Worm (Caenorhabditis elegans): Measurements from ENCODE around the gene C16B8.2.
A peak's percentile ranks its signal among the peaks of the same experiment; 100 is the strongest.

C16B8.2 gene

ce11 chrX:3994418-3994817, 28.2 kb upstream of the C16B8.2 start:
- TF ChIP-seq tbx-11 (GFP tag; IDR thresholded peaks at IDR 0.05) (peak; percentile 78), pes-1 (GFP tag; IDR thresholded peaks at IDR 0.05) (peak; percentile 87), ama-1 (optimal IDR thresholded peaks at IDR 0.05) (no peak), flt-1 (GFP tag; IDR thresholded peaks at IDR 0.05) (peak; percentile 72), F13C5.2 (tag; optimal IDR thresholded peaks at IDR 0.05) (peak; percentile 62), hmbx-1 (tag; optimal IDR thresholded peaks at IDR 0.05) (peak; percentile 21), aly-1 (tag; optimal IDR thresholded peaks at IDR 0.05) (peak; percentile 66), ceh-36 (tag; optimal IDR thresholded peaks at IDR 0.05) (peak; percentile 37), B0310.2 (tag; optimal IDR thresholded peaks at IDR 0.05) (peak; percentile 30), hmg-4 (GFP tag; optimal IDR thresholded peaks at IDR 0.05) (no peak), sea-1 (GFP tag; conservative IDR thresholded peaks at IDR 0.05) (peak; percentile 73; the same call in 1 of the 2 replicates), scrt-1 (GFP tag; IDR thresholded peaks at IDR 0.05) (peak; percentile 79), hnd-1 (tag; optimal IDR thresholded peaks at IDR 0.05) (peak; percentile 56), ets-7 (tag; optimal IDR thresholded peaks at IDR 0.05) (peak; percentile 39), tra-4 (tag; optimal IDR thresholded peaks at IDR 0.05) (no peak), ceh-13 (GFP tag; optimal IDR thresholded peaks at IDR 0.05) (peak; percentile 59), tbx-37 (GFP tag; conservative IDR thresholded peaks at IDR 0.05) (peak; percentile 66)

ce11 chrX:3991652-3992051, 25.4 kb upstream of the C16B8.2 start:
- TF ChIP-seq flt-1 (GFP tag; IDR thresholded peaks at IDR 0.05) (no peak), F13C5.2 (tag; optimal IDR thresholded peaks at IDR 0.05) (no peak), pes-1 (GFP tag; IDR thresholded peaks at IDR 0.05) (no peak), ceh-36 (tag; optimal IDR thresholded peaks at IDR 0.05) (no peak), tra-4 (tag; optimal IDR thresholded peaks at IDR 0.05) (no peak), ets-7 (tag; optimal IDR thresholded peaks at IDR 0.05) (no peak), B0310.2 (tag; optimal IDR thresholded peaks at IDR 0.05) (no peak), sea-1 (GFP tag; conservative IDR thresholded peaks at IDR 0.05) (no peak), hmg-4 (GFP tag; optimal IDR thresholded peaks at IDR 0.05) (no peak), tbx-37 (GFP tag; conservative IDR thresholded peaks at IDR 0.05) (no peak), scrt-1 (GFP tag; IDR thresholded peaks at IDR 0.05) (no peak), aly-1 (tag; optimal IDR thresholded peaks at IDR 0.05) (no peak)

- TF ChIP-seq scrt-1 (GFP tag; IDR thresholded peaks at IDR 0.05) (no peak), sea-1 (GFP tag; conservative IDR thresholded peaks at IDR 0.05) (no peak), aly-1 (tag; optimal IDR thresholded peaks at IDR 0.05) (no peak), pes-1 (GFP tag; IDR thresholded peaks at IDR 0.05) (no peak), B0310.2 (tag; optimal IDR thresholded peaks at IDR 0.05) (no peak), hmbx-1 (tag; optimal IDR thresholded peaks at IDR 0.05) (no peak), ceh-13 (GFP tag; optimal IDR thresholded peaks at IDR 0.05) (no peak), hnd-1 (tag; optimal IDR thresholded peaks at IDR 0.05) (no peak), tra-4 (tag; optimal IDR thresholded peaks at IDR 0.05) (no peak), ceh-36 (tag; optimal IDR thresholded peaks at IDR 0.05) (no peak), tbx-11 (GFP tag; IDR thresholded peaks at IDR 0.05) (no peak), ama-1 (optimal IDR thresholded peaks at IDR 0.05) (no peak), F13C5.2 (tag; optimal IDR thresholded peaks at IDR 0.05) (no peak), hmg-4 (GFP tag; optimal IDR thresholded peaks at IDR 0.05) (no peak), ets-7 (tag; optimal IDR thresholded peaks at IDR 0.05) (no peak), flt-1 (GFP tag; IDR thresholded peaks at IDR 0.05) (no peak), tbx-37 (GFP tag; conservative IDR thresholded peaks at IDR 0.05) (no peak)
These were observed 24.7 kb upstream of the C16B8.2 start for ce11 chrX:3990941-3991340.

ce11 chrX:3990495-3990894, 24.3 kb upstream of the C16B8.2 start:
- TF ChIP-seq F13C5.2 (tag; optimal IDR thresholded peaks at IDR 0.05) = no peak

ce11 chrX:3988575-3988974, 22.3 kb upstream of the C16B8.2 start:
- TF ChIP-seq tbx-37 (GFP tag; conservative IDR thresholded peaks at IDR 0.05) = no peak
- no peak for TF ChIP-seq pes-1 (GFP tag; IDR thresholded peaks at IDR 0.05)
- no peak for TF ChIP-seq ama-1 (optimal IDR thresholded peaks at IDR 0.05)
- no peak for TF ChIP-seq ceh-13 (GFP tag; optimal IDR thresholded peaks at IDR 0.05)
- TF ChIP-seq hnd-1 (tag; optimal IDR thresholded peaks at IDR 0.05) = no peak
- TF ChIP-seq tra-4 (tag; optimal IDR thresholded peaks at IDR 0.05) = no peak
- TF ChIP-seq F13C5.2 (tag; optimal IDR thresholded peaks at IDR 0.05) = no peak
- TF ChIP-seq ceh-36 (tag; optimal IDR thresholded peaks at IDR 0.05) = no peak
- no peak for TF ChIP-seq scrt-1 (GFP tag; IDR thresholded peaks at IDR 0.05)
- no peak for TF ChIP-seq aly-1 (tag; optimal IDR thresholded peaks at IDR 0.05)
- TF ChIP-seq ets-7 (tag; optimal IDR thresholded peaks at IDR 0.05) = no peak
- TF ChIP-seq B0310.2 (tag; optimal IDR thresholded peaks at IDR 0.05) = no peak
- no peak for TF ChIP-seq tbx-11 (GFP tag; IDR thresholded peaks at IDR 0.05)

- TF ChIP-seq pes-1 (GFP tag; IDR thresholded peaks at IDR 0.05) (no peak), hmbx-1 (tag; optimal IDR thresholded peaks at IDR 0.05) (no peak), ets-7 (tag; optimal IDR thresholded peaks at IDR 0.05) (no peak), F13C5.2 (tag; optimal IDR thresholded peaks at IDR 0.05) (no peak), ama-1 (optimal IDR thresholded peaks at IDR 0.05) (no peak), scrt-1 (GFP tag; IDR thresholded peaks at IDR 0.05) (no peak), flt-1 (GFP tag; IDR thresholded peaks at IDR 0.05) (no peak), tra-4 (tag; optimal IDR thresholded peaks at IDR 0.05) (no peak), tbx-11 (GFP tag; IDR thresholded peaks at IDR 0.05) (no peak), ceh-13 (GFP tag; optimal IDR thresholded peaks at IDR 0.05) (no peak), B0310.2 (tag; optimal IDR thresholded peaks at IDR 0.05) (no peak), hnd-1 (tag; optimal IDR thresholded peaks at IDR 0.05) (no peak), hmg-4 (GFP tag; optimal IDR thresholded peaks at IDR 0.05) (no peak), tbx-37 (GFP tag; conservative IDR thresholded peaks at IDR 0.05) (no peak)
These were observed 16.1 kb upstream of the C16B8.2 start for ce11 chrX:3982370-3982769.

ce11 chrX:3979146-3979545, 12.9 kb upstream of the C16B8.2 start:
- no peak for TF ChIP-seq hnd-1 (tag; optimal IDR thresholded peaks at IDR 0.05)
- no peak for TF ChIP-seq sea-1 (GFP tag; conservative IDR thresholded peaks at IDR 0.05)
- TF ChIP-seq scrt-1 (GFP tag; IDR thresholded peaks at IDR 0.05) = no peak

- TF ChIP-seq tbx-11 (GFP tag; IDR thresholded peaks at IDR 0.05) (no peak), scrt-1 (GFP tag; IDR thresholded peaks at IDR 0.05) (no peak), ceh-36 (tag; optimal IDR thresholded peaks at IDR 0.05) (no peak), tbx-37 (GFP tag; conservative IDR thresholded peaks at IDR 0.05) (no peak)
These were observed 11.0 kb upstream of the C16B8.2 start for ce11 chrX:3977271-3977670.

Measured in whole organism, early embryonic.